Fruit fly (Drosophila melanogaster) whole organism, embryonic: ENCODE results near the gene Jon66Cii.

Source experiments
- CG10462 ChIP-seq: fragments of 200-800 bp; sonication (Bioruptor generic); optimal IDR thresholded peaks from 2 replicates; lab custom pipeline; 2016; ENCODE audit warnings: missing biosample characterization, missing genetic modification characterization
- CG10654 ChIP-seq: fragments of 200-800 bp; sonication (Bioruptor generic); optimal IDR thresholded peaks from 2 replicates; lab custom pipeline; 2016; ENCODE audit warnings: missing biosample characterization, missing genetic modification characterization
- CG16779 ChIP-seq: fragments of 200-800 bp; sonication (Bioruptor generic); IDR thresholded peaks from 2 replicates; pipeline ENCODE4 v1.3.6; 2022; ENCODE audit warnings: missing biosample characterization, missing genetic modification characterization
- CG3995 ChIP-seq: fragments of 200-800 bp; sonication (Bioruptor generic); optimal IDR thresholded peaks from 3 replicates; lab custom pipeline; 2016; ENCODE audit warnings: missing biosample characterization, missing genetic modification characterization
- HLH4C ChIP-seq: fragments of 200-800 bp; sonication (Bioruptor generic); IDR thresholded peaks from 3 replicates; pipeline ENCODE4 v1.3.6; 2022; ENCODE audit warnings: missing biosample characterization, missing genetic modification characterization; ENCODE audit not compliant: partially characterized antibody
- Lim3 ChIP-seq: fragments of 200-800 bp; sonication (Bioruptor generic); IDR thresholded peaks from 2 replicates; pipeline ENCODE4 v1.3.6; 2022; ENCODE audit warnings: missing biosample characterization, missing genetic modification characterization
- Xbp1 ChIP-seq: fragments of 200-800 bp; sonication (Bioruptor generic); optimal IDR thresholded peaks from 3 replicates; lab custom pipeline; 2016; ENCODE audit warnings: missing biosample characterization, mild to moderate bottlenecking, missing genetic modification characterization
- ara ChIP-seq: fragments of 200-800 bp; sonication (Bioruptor generic); IDR thresholded peaks from 2 replicates; pipeline ENCODE4 v1.3.6; 2022; ENCODE audit warnings: missing biosample characterization, missing genetic modification characterization
- dati ChIP-seq: fragments of 200-800 bp; sonication (Bioruptor generic); IDR thresholded peaks from 2 replicates; pipeline ENCODE4 v1.3.6; 2022; ENCODE audit warnings: missing biosample characterization, missing genetic modification characterization
- grn ChIP-seq: fragments of 200-800 bp; sonication (Bioruptor generic); optimal IDR thresholded peaks from 3 replicates; lab custom pipeline; 2017; ENCODE audit warnings: missing biosample characterization, missing genetic modification characterization
- psq ChIP-seq: fragments of 200-800 bp; sonication (Bioruptor generic); optimal IDR thresholded peaks from 2 replicates; lab custom pipeline; 2017; ENCODE audit warnings: missing biosample characterization, missing genetic modification characterization

- no peak for TF ChIP-seq CG3995
- TF ChIP-seq Lim3 (GFP tag; lab: Robert Waterston, UW) = no peak
- no peak for TF ChIP-seq grn (GFP tag; lab: Kevin White, UChicago)
- TF ChIP-seq ara = no peak
- TF ChIP-seq psq (GFP tag; lab: Kevin White, UChicago) = no peak
- no peak for TF ChIP-seq Xbp1 (GFP tag; lab: Kevin White, UChicago)
- no peak for TF ChIP-seq CG16779 (GFP tag; lab: Robert Waterston, UW)
- TF ChIP-seq CG10462 = no peak
- no peak for TF ChIP-seq CG10654 (GFP tag; lab: Kevin White, UChicago)
- TF ChIP-seq dati (GFP tag; lab: Robert Waterston, UW) = no peak
- TF ChIP-seq HLH4C (GFP tag; lab: Robert Waterston, UW) = no peak
These were observed 683 bp upstream of the Jon66Cii start for dm6 chr3L:8394132-8394531.
